Fruit fly (Drosophila melanogaster) S2 (cell line): ENCODE data around the gene CG44001.

Experiments used
- CG8478 ChIP-seq: fragments of >200 bp; optimal IDR thresholded peaks from 2 replicates; lab custom pipeline; 2018
- CTCF ChIP-seq, 2 experiments: fragments of >200 bp; optimal IDR thresholded peaks; 2 replicates each; lab custom pipeline; 2018

DNA sequence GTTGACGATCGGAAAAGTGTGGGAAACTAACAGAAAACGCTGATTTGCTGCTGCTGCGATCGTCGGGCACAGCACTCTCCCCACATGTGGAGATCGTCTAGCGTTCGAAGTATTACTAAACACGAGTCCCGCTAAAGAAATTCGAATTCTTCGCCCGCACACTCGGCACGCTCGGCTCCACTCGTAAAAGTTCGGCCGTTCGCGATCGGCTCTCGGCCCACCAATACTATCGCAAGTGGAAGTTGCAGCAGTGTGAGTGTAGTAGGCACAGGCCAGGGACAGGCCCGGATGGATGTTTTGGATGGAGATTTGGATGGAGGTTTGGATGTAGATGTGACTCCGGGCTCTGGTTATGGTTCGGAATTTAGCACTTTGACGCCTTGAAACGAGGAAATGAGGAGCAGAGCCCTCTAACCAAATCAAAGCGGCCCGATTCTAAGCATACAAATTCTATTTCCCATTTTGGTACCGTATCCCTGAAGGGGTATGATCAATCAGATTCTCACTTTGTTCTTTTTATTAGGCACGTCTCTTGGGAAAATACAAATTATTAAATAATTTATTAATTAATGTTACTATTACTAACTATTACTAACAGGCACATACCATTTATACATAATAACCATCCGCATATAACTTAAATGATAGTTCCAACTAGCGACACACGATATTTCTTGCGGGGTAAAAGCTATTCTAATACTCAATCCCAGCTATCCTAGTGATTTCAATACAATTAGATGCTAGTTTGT lies 15.6 kb upstream of the CG44001 start:
- TF ChIP-seq CTCF (optimal IDR thresholded peaks at IDR 0.05; lab: Kevin White, UChicago): no peak
- TF ChIP-seq CG8478 (lab: Kevin White, UChicago): no peak
